Worm (Caenorhabditis elegans) whole organism, mixed stage, embryonic: ENCODE measurements around the gene C07D10.1.
A peak's percentile ranks its signal among the peaks of the same experiment; 100 is the strongest.
"Not testable (repeated sequence)": the region's sequence is repeated elsewhere in the genome, so short reads cannot be mapped to it uniquely, and the experiment has no call there.

Experiments used
- bed-3 ChIP-seq: fragments of 200-800 bp; sonication (Bioruptor generic); optimal IDR thresholded peaks from 3 replicates; lab custom pipeline; 2018; ENCODE audit warnings: mild to moderate bottlenecking, missing genetic modification characterization, moderate library complexity, missing compliant biosample characterization
- ceh-39 ChIP-seq: fragments of 150-350 bp; optimal IDR thresholded peaks from 2 replicates; lab custom pipeline; 2014; ENCODE audit warnings: missing biosample characterization, missing genetic modification characterization
- ceh-43 ChIP-seq: fragments of 200-800 bp; sonication (Bioruptor generic); optimal IDR thresholded peaks from 2 replicates; lab custom pipeline; 2018; ENCODE audit warnings: mild to moderate bottlenecking, missing genetic modification characterization, moderate library complexity, missing compliant biosample characterization
- ces-1 ChIP-seq: fragments of 150-350 bp; optimal IDR thresholded peaks from 2 replicates; lab custom pipeline; 2014; ENCODE audit warnings: missing biosample characterization, missing genetic modification reagents, missing genetic modification characterization
- drap-1 ChIP-seq: fragments of 200-800 bp; sonication (Bioruptor generic); optimal IDR thresholded peaks from 3 replicates; lab custom pipeline; 2018; ENCODE audit warnings: mild to moderate bottlenecking, missing genetic modification characterization, missing compliant biosample characterization
- elt-3 ChIP-seq: fragments of 150-350 bp; optimal IDR thresholded peaks from 2 replicates; lab custom pipeline; 2014; ENCODE audit warnings: missing biosample characterization, missing genetic modification characterization
- flh-1 ChIP-seq: fragments of 200-800 bp; sonication (Bioruptor generic); optimal IDR thresholded peaks from 2 replicates; lab custom pipeline; 2018; ENCODE audit warnings: mild to moderate bottlenecking, missing genetic modification characterization, moderate library complexity, missing compliant biosample characterization
- ham-2 ChIP-seq: fragments of 200-800 bp; sonication (Bioruptor generic); optimal IDR thresholded peaks from 2 replicates; lab custom pipeline; 2018; ENCODE audit warnings: mild to moderate bottlenecking, missing genetic modification characterization, missing compliant biosample characterization
- hlh-1 ChIP-seq: fragments of 150-350 bp; optimal IDR thresholded peaks from 2 replicates; lab custom pipeline; 2014; ENCODE audit warnings: missing biosample characterization, missing genetic modification reagents, missing genetic modification characterization
- lin-13 ChIP-seq: fragments of 150-350 bp; optimal IDR thresholded peaks from 2 replicates; lab custom pipeline; 2014; ENCODE audit warnings: missing biosample characterization, missing genetic modification characterization
- lsy-2 ChIP-seq: fragments of 150-350 bp; optimal IDR thresholded peaks from 2 replicates; lab custom pipeline; 2014; ENCODE audit warnings: missing biosample characterization, missing genetic modification characterization
- mab-5 ChIP-seq: fragments of 150-350 bp; optimal IDR thresholded peaks from 2 replicates; lab custom pipeline; 2014; ENCODE audit warnings: missing biosample characterization, missing genetic modification characterization
- mep-1 ChIP-seq: fragments of 150-350 bp; optimal IDR thresholded peaks from 2 replicates; lab custom pipeline; 2017; ENCODE audit warnings: missing biosample characterization, missing genetic modification reagents, missing genetic modification characterization, inconsistent platforms
- mls-2 ChIP-seq: sonication (generic microtip); optimal IDR thresholded peaks from 2 replicates; lab custom pipeline; 2016; ENCODE audit warnings: mild to moderate bottlenecking, missing genetic modification characterization, moderate library complexity, missing compliant biosample characterization
- nhr-12 ChIP-seq: fragments of 150-350 bp; optimal IDR thresholded peaks from 2 replicates; lab custom pipeline; 2014; ENCODE audit warnings: missing biosample characterization, missing genetic modification characterization
- nhr-2 ChIP-seq: fragments of 150-350 bp; optimal IDR thresholded peaks from 2 replicates; lab custom pipeline; 2014; ENCODE audit warnings: missing biosample characterization, missing genetic modification characterization
- nhr-237 ChIP-seq: fragments of 150-350 bp; optimal IDR thresholded peaks from 2 replicates; lab custom pipeline; 2014; ENCODE audit warnings: missing biosample characterization, missing genetic modification characterization
- nhr-76 ChIP-seq: sonication (generic microtip); optimal IDR thresholded peaks from 2 replicates; lab custom pipeline; 2017; ENCODE audit warnings: missing biosample characterization, missing genetic modification characterization
- pha-4 ChIP-seq: fragments of 150-350 bp; optimal IDR thresholded peaks from 2 replicates; lab custom pipeline; 2018; ENCODE audit warnings: missing biosample characterization, missing genetic modification reagents, missing genetic modification characterization
- snpc-4 ChIP-seq: fragments of 150-350 bp; optimal IDR thresholded peaks from 2 replicates; lab custom pipeline; 2014; ENCODE audit warnings: missing biosample characterization, missing genetic modification characterization
- unc-120 ChIP-seq: sonication (generic microtip); optimal IDR thresholded peaks from 2 replicates; lab custom pipeline; 2017; ENCODE audit warnings: missing genetic modification characterization, missing compliant biosample characterization; ENCODE audit not compliant: poor library complexity, severe bottlenecking
- unc-39 ChIP-seq: fragments of 150-350 bp; optimal IDR thresholded peaks from 2 replicates; lab custom pipeline; 2014; ENCODE audit warnings: missing biosample characterization, missing genetic modification characterization
- zip-8 ChIP-seq: fragments of 150-350 bp; optimal IDR thresholded peaks from 2 replicates; lab custom pipeline; 2014; ENCODE audit warnings: missing biosample characterization, missing genetic modification characterization

C07D10.1 gene

DNA sequence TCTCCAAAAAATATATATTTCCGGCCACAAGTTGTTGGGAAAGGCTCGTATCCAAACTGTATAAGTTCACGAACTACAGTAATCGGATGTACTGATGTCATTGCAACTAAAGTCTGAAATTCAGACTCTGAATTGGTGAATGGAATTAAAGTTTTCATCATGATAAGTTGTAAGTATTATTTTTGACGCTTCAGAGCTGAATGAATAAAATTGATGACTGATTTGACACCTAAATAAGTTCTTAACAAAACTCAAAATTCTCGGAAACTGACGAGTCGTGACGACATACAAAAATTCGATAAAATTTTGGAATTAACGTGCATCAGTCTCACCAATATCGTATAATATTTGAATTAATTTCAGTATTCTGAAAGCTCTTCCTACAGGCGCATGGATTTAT lies 28.6 kb upstream of the C07D10.1 start, which contains the start of gene F43E2.11:
F43E2.11 (minus strand) TSS at position 101 of the 400 bp plus-strand sequence.
- not testable (repeated sequence) for TF ChIP-seq ces-1; zip-8 (tag; lab: Kevin White, UChicago); bed-3 (GFP tag; lab: Kevin White, UChicago)

DNA sequence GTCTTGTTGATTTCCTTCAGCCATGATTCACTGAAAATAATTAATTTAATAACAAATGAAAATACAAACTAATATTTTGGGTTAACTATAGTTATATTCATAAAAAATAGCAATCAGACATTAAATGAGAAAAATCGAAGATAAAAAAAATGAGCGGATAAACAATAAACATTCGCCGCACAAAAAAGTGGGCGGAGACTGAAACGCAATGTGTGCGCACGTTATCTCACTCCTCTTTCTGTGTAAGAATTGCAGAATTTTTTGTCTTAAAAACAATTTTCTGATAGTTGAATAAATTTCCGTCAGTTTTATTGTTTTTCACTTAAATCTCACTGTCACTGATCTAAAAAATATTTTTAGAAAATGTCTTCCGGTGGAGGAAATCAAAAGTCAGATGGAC lies 24.7 kb upstream of the C07D10.1 start, which contains the start of the genes mtch-1 and rpb-4:
mtch-1 (minus strand) TSS at position 24 of the 400 bp plus-strand sequence.
rpb-4 (plus strand) TSS at position 353 of the 400 bp plus-strand sequence.
- TF ChIP-seq mep-1 (peak; percentile 58), nhr-12 (tag; lab: Kevin White, UChicago) (no peak), mls-2 (tag; lab: Kevin White, UChicago) (no peak), hlh-1 (peak; percentile 21), nhr-2 (tag; lab: Kevin White, UChicago) (no peak), ceh-43 (GFP tag; lab: Kevin White, UChicago) (no peak), nhr-237 (tag; lab: Kevin White, UChicago) (no peak), lin-13 (tag; lab: Kevin White, UChicago) (no peak), nhr-76 (tag; lab: Kevin White, UChicago) (no peak), ces-1 (peak; percentile 3), ham-2 (GFP tag; lab: Kevin White, UChicago) (no peak), flh-1 (GFP tag; lab: Kevin White, UChicago) (no peak), elt-3 (tag; lab: Kevin White, UChicago) (no peak), lsy-2 (tag; lab: Kevin White, UChicago) (peak; percentile 29)
- TF ChIP-seq, all 35 proteins: peak for 4

DNA sequence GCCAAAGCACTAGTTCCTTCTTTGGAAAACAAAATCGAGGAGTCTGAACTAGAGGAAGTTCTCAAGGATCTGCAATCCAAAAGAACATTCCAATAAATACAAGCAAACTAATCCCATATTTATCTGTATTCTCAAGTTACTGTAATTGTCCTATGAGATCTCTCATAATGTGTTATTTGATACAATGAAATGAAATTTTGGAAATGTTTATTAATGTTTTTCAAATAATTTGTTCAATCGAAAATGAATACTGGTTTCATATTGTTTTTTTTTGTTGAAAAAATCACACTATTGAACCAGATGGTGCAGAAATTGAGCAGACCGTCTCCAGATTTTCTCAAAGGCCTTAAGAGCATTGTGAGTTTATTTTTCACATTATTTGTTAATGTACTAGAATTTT lies 23.8 kb upstream of the C07D10.1 start, which contains the start of gene F43E2.1:
F43E2.1 (plus strand) TSS at position 301 of the 400 bp plus-strand sequence.
- TF ChIP-seq nhr-12 (tag; lab: Kevin White, UChicago) = no peak
- no peak for TF ChIP-seq nhr-2 (tag; lab: Kevin White, UChicago)
- no peak for TF ChIP-seq bed-3 (GFP tag; lab: Kevin White, UChicago)

DNA sequence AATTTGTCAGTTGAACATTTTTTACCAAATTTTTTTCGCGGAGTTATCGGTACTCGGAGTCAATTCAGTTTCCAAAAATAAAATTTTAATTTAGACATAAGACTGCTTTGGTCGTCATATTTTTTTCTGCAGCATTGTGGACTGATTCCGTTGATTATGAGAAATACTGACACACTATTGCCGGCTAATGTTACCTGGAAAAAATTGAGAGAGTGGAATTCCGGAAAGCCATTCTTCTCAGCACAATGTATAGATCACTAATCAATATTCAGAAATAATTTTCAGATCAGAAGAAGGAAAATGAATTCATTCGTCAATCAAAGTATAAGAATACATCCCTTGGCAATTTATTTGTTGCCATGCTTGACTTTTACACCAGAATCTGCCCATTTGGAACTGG lies 19.8 kb upstream of the C07D10.1 start, which contains the start of gene C07D10.6:
C07D10.6 (plus strand) TSS at position 301 of the 400 bp plus-strand sequence.
- TF ChIP-seq unc-120 (tag; lab: Kevin White, UChicago) = no peak
- TF ChIP-seq, all 35 proteins: peak for 0

DNA sequence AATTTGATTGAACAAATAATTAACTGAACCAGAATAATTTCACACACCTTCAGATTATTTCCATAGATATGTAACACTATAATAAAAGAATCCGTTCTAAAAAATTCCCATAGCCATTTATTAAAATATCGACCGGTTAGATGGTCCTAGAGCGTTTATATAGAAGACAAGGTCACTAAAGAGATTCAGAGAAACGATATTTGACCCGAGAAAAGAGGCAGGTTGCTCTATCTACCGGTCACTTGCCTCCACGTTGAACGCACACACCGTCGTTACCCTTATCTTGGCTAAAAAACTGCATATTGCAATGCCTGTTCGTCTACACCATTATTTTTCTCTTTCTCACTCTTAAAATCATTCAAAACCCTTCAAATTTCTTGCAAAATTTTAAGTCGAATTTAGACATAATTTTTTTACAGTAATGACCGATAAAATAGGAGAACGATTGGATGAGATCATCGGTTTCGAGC lies 17.6 kb upstream of the C07D10.1 start, which contains the start of gene C07D10.5:
C07D10.5 (plus strand) TSS at position 420 of the 470 bp plus-strand sequence.
- TF ChIP-seq nhr-2 (tag; lab: Kevin White, UChicago) (peak; percentile 90), pha-4 (tag; lab: Kevin White, UChicago) (no peak), ceh-39 (tag; lab: Kevin White, UChicago) (peak; percentile 25)

DNA sequence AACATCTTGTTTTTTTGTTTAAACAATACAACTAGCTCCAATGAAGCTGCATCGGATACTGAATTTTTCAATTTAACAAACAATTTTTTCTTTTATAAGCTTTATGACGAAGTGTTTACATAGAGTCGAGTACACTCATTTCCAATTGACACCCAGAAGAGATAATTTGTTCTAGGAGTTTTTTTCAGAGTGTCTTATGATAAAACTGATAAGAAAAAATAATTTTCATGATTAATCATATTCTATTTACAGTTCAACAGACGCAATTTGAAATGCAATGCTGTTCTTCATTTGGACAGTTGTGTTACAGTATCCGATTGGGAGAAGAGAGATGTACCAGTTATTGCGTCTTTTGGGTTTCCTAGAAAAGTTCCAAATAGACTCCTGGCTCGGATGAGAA lies 16.9 kb upstream of the C07D10.1 start:
- TF ChIP-seq snpc-4 (no peak), mls-2 (tag; lab: Kevin White, UChicago) (no peak), nhr-237 (tag; lab: Kevin White, UChicago) (no peak)

DNA sequence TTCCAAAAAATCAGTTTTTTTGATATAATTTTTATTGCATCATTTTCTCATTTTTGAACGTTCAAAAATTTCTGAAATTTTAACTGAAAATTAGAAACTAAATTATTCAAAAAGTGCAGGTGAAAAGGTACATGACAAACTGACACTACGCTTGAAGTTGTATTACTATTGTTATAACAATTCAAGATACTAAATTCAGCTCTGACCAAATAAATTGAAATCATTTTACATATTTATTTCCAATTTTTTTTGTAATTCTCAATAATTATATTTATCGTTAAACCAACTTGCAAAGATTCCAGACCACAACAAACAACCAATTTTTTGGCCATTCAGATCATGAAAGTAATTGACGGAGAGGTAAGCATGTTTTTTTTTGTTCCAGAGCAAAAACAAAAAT lies 13.4 kb upstream of the C07D10.1 start, which contains the start of gene sre-3:
sre-3 (plus strand) TSS at position 301 of the 400 bp plus-strand sequence.
- TF ChIP-seq mab-5 (no peak), bed-3 (GFP tag; lab: Kevin White, UChicago) (no peak), drap-1 (GFP tag; lab: Kevin White, UChicago) (no peak), unc-39 (tag; lab: Kevin White, UChicago) (no peak), lsy-2 (tag; lab: Kevin White, UChicago) (no peak), nhr-2 (tag; lab: Kevin White, UChicago) (no peak), hlh-1 (no peak)

DNA sequence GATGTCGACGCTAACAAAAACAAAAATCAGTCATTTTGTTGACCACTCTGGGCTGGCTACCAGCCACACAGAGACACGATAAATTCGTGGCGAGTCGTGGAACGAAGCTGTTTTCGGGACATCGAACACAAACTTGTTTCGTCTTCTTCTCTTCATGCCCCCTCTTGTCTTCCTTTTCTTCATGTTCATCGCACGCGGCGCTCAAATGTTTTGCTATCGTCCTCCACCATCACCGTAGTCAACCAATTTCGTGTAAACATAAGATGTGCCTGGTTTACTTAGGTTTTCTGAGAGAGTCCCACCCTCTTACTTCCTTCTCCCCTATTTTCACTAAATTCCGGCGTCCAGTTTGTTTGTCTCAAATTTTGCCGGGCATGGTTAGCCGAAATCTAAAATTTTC lies 8.5 kb upstream of the C07D10.1 start:
- TF ChIP-seq mls-2 (tag; lab: Kevin White, UChicago) (no peak), zip-8 (tag; lab: Kevin White, UChicago) (no peak)
